Fruit fly (Drosophila melanogaster) whole organism, embryonic: ENCODE measurements around the gene CG3587.

Experiments
- Abd-B ChIP-seq: fragments of 200-800 bp; sonication (Bioruptor generic); optimal IDR thresholded peaks from 2 replicates; lab custom pipeline; 2018; ENCODE audit warnings: missing biosample characterization, mild to moderate bottlenecking, missing genetic modification characterization, moderate library complexity
- Awh ChIP-seq: fragments of 200-800 bp; sonication (Bioruptor generic); IDR thresholded peaks from 2 replicates; pipeline ENCODE4, ENCODE4 v1.3.6; 2022; ENCODE audit warnings: missing biosample characterization, missing genetic modification characterization
- B-H1 ChIP-seq: fragments of 200-800 bp; sonication (Bioruptor generic); IDR thresholded peaks from 3 replicates; pipeline ENCODE4 v1.3.6; 2022; ENCODE audit warnings: missing biosample characterization, missing genetic modification characterization
- Blimp-1 ChIP-seq: fragments of 200-800 bp; sonication (Bioruptor generic); optimal IDR thresholded peaks from 3 replicates; lab custom pipeline; 2018; ENCODE audit warnings: missing biosample characterization, missing genetic modification characterization, mild to moderate bottlenecking, moderate library complexity, missing genetic modification reagents
- CG11085 ChIP-seq: fragments of 200-800 bp; sonication (Bioruptor generic); IDR thresholded peaks from 2 replicates; pipeline ENCODE4 v1.3.6; 2022; ENCODE audit warnings: missing biosample characterization, missing genetic modification characterization
- CG11247 ChIP-seq: fragments of 200-800 bp; sonication (Bioruptor generic); IDR thresholded peaks from 2 replicates; pipeline ENCODE4 v1.3.6; 2022; ENCODE audit warnings: missing biosample characterization, missing genetic modification characterization
- CG11504 ChIP-seq: fragments of 200-800 bp; sonication (Bioruptor generic); optimal IDR thresholded peaks from 3 replicates; lab custom pipeline; 2019; ENCODE audit warnings: missing biosample characterization, mild to moderate bottlenecking, missing genetic modification characterization, moderate library complexity
- CG11695 ChIP-seq: fragments of 200-800 bp; sonication (Bioruptor generic); IDR thresholded peaks from 3 replicates; pipeline ENCODE4 v1.3.6; 2022; ENCODE audit warnings: missing biosample characterization, missing genetic modification characterization
- CG13624 ChIP-seq: fragments of 200-800 bp; sonication (Bioruptor generic); optimal IDR thresholded peaks from 2 replicates; lab custom pipeline; 2016; ENCODE audit warnings: missing biosample characterization, missing genetic modification characterization
- CG14014 ChIP-seq: fragments of 200-800 bp; sonication (Bioruptor generic); IDR thresholded peaks from 2 replicates; pipeline ENCODE4 v1.3.6; 2022; ENCODE audit warnings: missing biosample characterization, missing genetic modification characterization
- CG18262 ChIP-seq: fragments of 200-800 bp; optimal IDR thresholded peaks from 3 replicates; lab custom pipeline; 2019; ENCODE audit warnings: missing biosample characterization, mild to moderate bottlenecking, missing genetic modification characterization, moderate library complexity
- CG18599 ChIP-seq: fragments of 200-800 bp; sonication (Bioruptor generic); optimal IDR thresholded peaks from 3 replicates; lab custom pipeline; 2017; ENCODE audit warnings: missing biosample characterization, missing genetic modification characterization, mild to moderate bottlenecking, moderate library complexity, missing genetic modification reagents
- CG2889 ChIP-seq: fragments of 200-800 bp; sonication (Bioruptor generic); IDR thresholded peaks from 3 replicates; pipeline ENCODE4 v1.3.6; 2022; ENCODE audit warnings: missing biosample characterization, missing genetic modification characterization
- CG31224 ChIP-seq: fragments of 200-800 bp; sonication (Bioruptor generic); IDR thresholded peaks from 2 replicates; pipeline ENCODE4 v1.3.6; 2022; ENCODE audit warnings: missing biosample characterization, missing genetic modification characterization
- CG31441 ChIP-seq: fragments of 200-800 bp; sonication (Bioruptor generic); IDR thresholded peaks from 2 replicates; pipeline ENCODE4 v1.3.6; 2022; ENCODE audit warnings: missing biosample characterization, missing genetic modification characterization
- CG8290 ChIP-seq, 3 experiments: fragments of 200-800 bp; sonication (Bioruptor generic); optimal IDR thresholded peaks; 2 replicates each; lab custom pipeline; 2016 to 2019; ENCODE audit warnings: missing biosample characterization in 3 of 3, missing genetic modification characterization in 3 of 3, mild to moderate bottlenecking in 2 of 3, moderate library complexity in 1 of 3
- CHES-1-like ChIP-seq: fragments of 200-800 bp; sonication (Bioruptor generic); optimal IDR thresholded peaks from 2 replicates; lab custom pipeline; 2016; ENCODE audit warnings: missing biosample characterization, missing genetic modification characterization
- Chrac-16 ChIP-seq: fragments of 200-800 bp; sonication (Bioruptor generic); optimal IDR thresholded peaks from 3 replicates; lab custom pipeline; 2016; ENCODE audit warnings: missing biosample characterization, missing genetic modification characterization
- D ChIP-seq, 2 experiments: fragments of 200-800 bp in 1 of 2; fragments of >200 bp in 1 of 2; sonication (Bioruptor generic) in 1 of 2; optimal IDR thresholded peaks; 2 replicates in 1 of 2; 3 replicates in 1 of 2; lab custom pipeline; 2017; ENCODE audit warnings: mild to moderate bottlenecking in 1 of 2, missing biosample characterization in 1 of 2, missing genetic modification characterization in 1 of 2, missing genetic modification reagents in 1 of 2
- Eip74EF ChIP-seq, 2 experiments: fragments of 200-800 bp in 1 of 2; fragments of >200 bp in 1 of 2; sonication (Bioruptor generic) in 1 of 2; optimal IDR thresholded peaks; 2 replicates each; lab custom pipeline; 2017 to 2019; ENCODE audit warnings: missing biosample characterization in 2 of 2, missing genetic modification characterization in 2 of 2, mild to moderate bottlenecking in 1 of 2, moderate library complexity in 1 of 2
- Gsc ChIP-seq: fragments of 200-800 bp; sonication (Bioruptor generic); IDR thresholded peaks from 2 replicates; pipeline ENCODE4 v1.3.6; 2022; ENCODE audit warnings: missing biosample characterization, missing genetic modification characterization
- Gug ChIP-seq: fragments of 200-800 bp; sonication (Bioruptor generic); IDR thresholded peaks from 4 replicates; pipeline ENCODE4 v1.3.6; 2022; ENCODE audit warnings: missing biosample characterization, missing genetic modification characterization
- Hr51 ChIP-seq, 2 experiments: fragments of 200-800 bp; sonication (Bioruptor generic); optimal IDR thresholded peaks; 2 replicates in 1 of 2; 3 replicates in 1 of 2; lab custom pipeline; 2016 to 2018; ENCODE audit warnings: missing biosample characterization in 2 of 2, missing genetic modification characterization in 2 of 2, mild to moderate bottlenecking in 1 of 2, moderate library complexity in 1 of 2
- Hsf ChIP-seq: fragments of 200-800 bp; sonication (Bioruptor generic); optimal IDR thresholded peaks from 3 replicates; lab custom pipeline; 2016; ENCODE audit warnings: missing biosample characterization, missing genetic modification characterization
- Lpt ChIP-seq: fragments of >200 bp; optimal IDR thresholded peaks from 2 replicates; lab custom pipeline; 2018; ENCODE audit warnings: missing biosample characterization, missing genetic modification characterization
- MESR4 ChIP-seq: fragments of 200-800 bp; sonication (Bioruptor generic); optimal IDR thresholded peaks from 2 replicates; lab custom pipeline; 2018; ENCODE audit warnings: missing biosample characterization, mild to moderate bottlenecking, missing genetic modification characterization, moderate library complexity
- Mrtf ChIP-seq: fragments of 200-800 bp; sonication (Bioruptor generic); IDR thresholded peaks from 3 replicates; pipeline ENCODE4 v1.3.6; 2022; ENCODE audit warnings: missing biosample characterization, missing genetic modification characterization
- NK7.1 ChIP-seq: fragments of 200-800 bp; sonication (Bioruptor generic); optimal IDR thresholded peaks from 3 replicates; lab custom pipeline; 2016; ENCODE audit warnings: missing biosample characterization, missing genetic modification characterization
- Sry-β ChIP-seq: fragments of 200-800 bp; sonication (Bioruptor generic); optimal IDR thresholded peaks from 2 replicates; lab custom pipeline; 2018; ENCODE audit warnings: missing biosample characterization, mild to moderate bottlenecking, missing genetic modification characterization, moderate library complexity
- ase ChIP-seq: fragments of 200-800 bp; sonication (Bioruptor generic); IDR thresholded peaks from 3 replicates; pipeline ENCODE4 v1.3.6; 2022; ENCODE audit warnings: missing biosample characterization, missing genetic modification characterization
- az2 ChIP-seq: fragments of 200-800 bp; sonication (Bioruptor generic); optimal IDR thresholded peaks from 3 replicates; lab custom pipeline; 2016; ENCODE audit warnings: missing biosample characterization, missing genetic modification characterization
- chinmo ChIP-seq: fragments of 200-800 bp; sonication (Bioruptor generic); IDR thresholded peaks from 4 replicates; pipeline ENCODE4 v1.3.6; 2022; ENCODE audit warnings: missing biosample characterization, missing genetic modification characterization; ENCODE audit not compliant: partially characterized antibody
- crp ChIP-seq, 2 experiments: fragments of 200-800 bp; sonication (Bioruptor generic); optimal IDR thresholded peaks; 2 replicates in 1 of 2; 3 replicates in 1 of 2; lab custom pipeline; 2017; ENCODE audit warnings: missing biosample characterization in 2 of 2, missing genetic modification characterization in 2 of 2, mild to moderate bottlenecking in 1 of 2, moderate library complexity in 1 of 2
- dysf ChIP-seq: fragments of 200-800 bp; sonication (Bioruptor generic); IDR thresholded peaks from 3 replicates; pipeline ENCODE4 v1.3.6; 2022; ENCODE audit warnings: missing biosample characterization, missing genetic modification characterization
- fd96Cb ChIP-seq: fragments of 200-800 bp; sonication (Bioruptor generic); optimal IDR thresholded peaks from 2 replicates; lab custom pipeline; 2018; ENCODE audit warnings: missing biosample characterization, mild to moderate bottlenecking, missing genetic modification characterization, moderate library complexity
- gt ChIP-seq: fragments of 200-800 bp; sonication (Bioruptor generic); IDR thresholded peaks from 2 replicates; pipeline ENCODE4 v1.3.6; 2022; ENCODE audit warnings: missing biosample characterization, missing genetic modification characterization
- hkb ChIP-seq, 2 experiments: fragments of 200-800 bp in 1 of 2; fragments of >200 bp in 1 of 2; sonication (Bioruptor generic) in 1 of 2; IDR thresholded peaks in 1 of 2; optimal IDR thresholded peaks in 1 of 2; 2 replicates each; pipeline versions ENCODE4 v1.3.6 to Lab custom; 2017 to 2022; ENCODE audit warnings: missing biosample characterization in 1 of 2, missing genetic modification characterization in 1 of 2
- luna ChIP-seq: fragments of 200-800 bp; sonication (Bioruptor generic); optimal IDR thresholded peaks from 2 replicates; lab custom pipeline; 2016; ENCODE audit warnings: missing biosample characterization, missing genetic modification characterization
- mam ChIP-seq: fragments of 200-800 bp; sonication (Bioruptor generic); optimal IDR thresholded peaks from 3 replicates; lab custom pipeline; 2016; ENCODE audit warnings: missing biosample characterization, missing genetic modification characterization
- oc ChIP-seq: fragments of 200-800 bp; sonication (Bioruptor generic); optimal IDR thresholded peaks from 2 replicates; lab custom pipeline; 2018; ENCODE audit warnings: missing biosample characterization, mild to moderate bottlenecking, missing genetic modification characterization, moderate library complexity
- odd ChIP-seq: fragments of 200-800 bp; sonication (Bioruptor generic); optimal IDR thresholded peaks from 2 replicates; lab custom pipeline; 2017; ENCODE audit warnings: missing biosample characterization, mild to moderate bottlenecking, missing genetic modification characterization
- rib ChIP-seq: fragments of 200-800 bp; sonication (Bioruptor generic); IDR thresholded peaks from 2 replicates; pipeline ENCODE4 v1.3.6; 2022; ENCODE audit warnings: missing biosample characterization, missing genetic modification characterization
- row ChIP-seq: fragments of 200-800 bp; sonication (Bioruptor generic); IDR thresholded peaks from 3 replicates; pipeline ENCODE4 v1.3.6; 2022; ENCODE audit warnings: missing biosample characterization, missing genetic modification characterization
- sens-2 ChIP-seq: fragments of 200-800 bp; sonication (Bioruptor generic); IDR thresholded peaks from 2 replicates; pipeline ENCODE4 v1.3.6; 2022; ENCODE audit warnings: missing biosample characterization, missing genetic modification characterization
- slp2 ChIP-seq: fragments of 200-800 bp; sonication (Bioruptor generic); optimal IDR thresholded peaks from 2 replicates; lab custom pipeline; 2016; ENCODE audit warnings: missing biosample characterization, missing genetic modification characterization
- sna ChIP-seq: fragments of 200-800 bp; sonication (Bioruptor generic); IDR thresholded peaks from 2 replicates; pipeline ENCODE4 v1.3.6; 2022; ENCODE audit warnings: missing biosample characterization, missing genetic modification characterization; ENCODE audit not compliant: partially characterized antibody
- sqz ChIP-seq: fragments of 200-800 bp; sonication (Bioruptor generic); optimal IDR thresholded peaks from 3 replicates; lab custom pipeline; 2018; ENCODE audit warnings: missing biosample characterization, mild to moderate bottlenecking, missing genetic modification characterization
- ssp ChIP-seq: fragments of 200-800 bp; sonication (Bioruptor generic); IDR thresholded peaks from 2 replicates; pipeline ENCODE4 v1.3.6; 2022; ENCODE audit warnings: missing biosample characterization, missing genetic modification characterization
- stc ChIP-seq: fragments of 200-800 bp; sonication (Bioruptor generic); IDR thresholded peaks from 2 replicates; pipeline ENCODE4 v1.3.6; 2022; ENCODE audit warnings: missing biosample characterization, missing genetic modification characterization
- trh ChIP-seq: fragments of 200-800 bp; sonication (Bioruptor generic); optimal IDR thresholded peaks from 2 replicates; lab custom pipeline; 2016; ENCODE audit warnings: missing biosample characterization, missing genetic modification characterization

The CG3587 gene

dm6 chrX:1941669-1942092 lies 1.6 kb downstream of the CG3587 start, which contains the start of gene Hr4 (continued):
- TF ChIP-seq hkb (optimal IDR thresholded peaks at IDR 0.05; lab: Kevin White, UChicago) = no peak
- TF ChIP-seq hkb (GFP tag; IDR thresholded peaks at IDR 0.05; lab: Robert Waterston, UW) = no peak
- no peak for TF ChIP-seq Hsf (GFP tag; lab: Kevin White, UChicago)
- TF ChIP-seq CG11695 (GFP tag; lab: Robert Waterston, UW) = no peak
- TF ChIP-seq sqz (GFP tag; lab: Kevin White, UChicago) = peak; percentile 32
- TF ChIP-seq Abd-B = no peak
- no peak for TF ChIP-seq CG18262 (tag; lab: Kevin White, UChicago)
- TF ChIP-seq chinmo (GFP tag; lab: Robert Waterston, UW) = no peak
- TF ChIP-seq CG2889 (GFP tag; lab: Robert Waterston, UW) = no peak
- TF ChIP-seq CHES-1-like (GFP tag; lab: Kevin White, UChicago) = no peak
- TF ChIP-seq dysf (GFP tag; lab: Robert Waterston, UW) = no peak
- TF ChIP-seq luna = no peak
- no peak for TF ChIP-seq sens-2 (GFP tag; lab: Robert Waterston, UW)
- no peak for TF ChIP-seq Gug (GFP tag; lab: Robert Waterston, UW)
- no peak for TF ChIP-seq CG11085 (GFP tag; lab: Robert Waterston, UW)
- TF ChIP-seq az2 (GFP tag; lab: Kevin White, UChicago) = no peak
- no peak for TF ChIP-seq Hr51 (GFP tag; optimal IDR thresholded peaks at IDR 0.05; lab: Kevin White, UChicago)
- TF ChIP-seq Chrac-16 (GFP tag; lab: Kevin White, UChicago) = no peak
- no peak for TF ChIP-seq B-H1 (GFP tag; lab: Robert Waterston, UW)
- no peak for TF ChIP-seq slp2 (GFP tag; lab: Kevin White, UChicago)
- no peak for TF ChIP-seq CG11504 (tag; lab: Kevin White, UChicago)
- no peak for TF ChIP-seq NK7.1 (GFP tag; lab: Kevin White, UChicago)
- no peak for TF ChIP-seq Blimp-1
- TF ChIP-seq Eip74EF (GFP tag; optimal IDR thresholded peaks at IDR 0.05; lab: Kevin White, UChicago) = peak in 1 of 2 experiments; percentile 46
- no peak for TF ChIP-seq odd
- TF ChIP-seq CG14014 (GFP tag; lab: Robert Waterston, UW) = no peak
- no peak for TF ChIP-seq Mrtf (GFP tag; lab: Robert Waterston, UW)
- TF ChIP-seq CG18599 (GFP tag; lab: Kevin White, UChicago) = no peak
- TF ChIP-seq CG31224 = no peak
- TF ChIP-seq D (optimal IDR thresholded peaks at IDR 0.05; lab: Kevin White, UChicago) = no peak
- no peak for TF ChIP-seq D (GFP tag; optimal IDR thresholded peaks at IDR 0.05; lab: Kevin White, UChicago)
- TF ChIP-seq stc = no peak
- TF ChIP-seq sna (GFP tag; lab: Robert Waterston, UW) = peak; percentile 27; the same call in 1 of the 2 replicates
- no peak for TF ChIP-seq crp (GFP tag; optimal IDR thresholded peaks at IDR 0.05; lab: Kevin White, UChicago)
- TF ChIP-seq Sry-β (GFP tag; lab: Kevin White, UChicago) = no peak
- TF ChIP-seq CG8290 (GFP tag; optimal IDR thresholded peaks at IDR 0.05; lab: Kevin White, UChicago) = no peak
- TF ChIP-seq CG8290 (tag; optimal IDR thresholded peaks at IDR 0.05; lab: Kevin White, UChicago) = no peak
- no peak for TF ChIP-seq oc (tag; lab: Kevin White, UChicago)
- no peak for TF ChIP-seq gt (GFP tag; lab: Robert Waterston, UW)
- TF ChIP-seq Awh (GFP tag; lab: Robert Waterston, UW) = no peak
- no peak for TF ChIP-seq fd96Cb (tag; lab: Kevin White, UChicago)
- TF ChIP-seq CG31441 (GFP tag; lab: Robert Waterston, UW) = no peak
- TF ChIP-seq mam (GFP tag; lab: Kevin White, UChicago) = no peak
- TF ChIP-seq Gsc = no peak
- TF ChIP-seq CG13624 = no peak
- TF ChIP-seq row = no peak
- TF ChIP-seq Lpt (GFP tag; lab: Kevin White, UChicago) = no peak
- no peak for TF ChIP-seq CG11247 (GFP tag; lab: Robert Waterston, UW)
- no peak for TF ChIP-seq ase (GFP tag; lab: Robert Waterston, UW)
- TF ChIP-seq rib (GFP tag; lab: Robert Waterston, UW) = 0 out of 2 replicates have a peak, but pooled peaks have one; percentile 14
- no peak for TF ChIP-seq MESR4
- TF ChIP-seq ssp (GFP tag; lab: Robert Waterston, UW) = no peak
- no peak for TF ChIP-seq trh (GFP tag; lab: Kevin White, UChicago)
